Fruit fly (Drosophila melanogaster): ENCODE results near the gene Pex12.

Gene Pex12

DNA sequence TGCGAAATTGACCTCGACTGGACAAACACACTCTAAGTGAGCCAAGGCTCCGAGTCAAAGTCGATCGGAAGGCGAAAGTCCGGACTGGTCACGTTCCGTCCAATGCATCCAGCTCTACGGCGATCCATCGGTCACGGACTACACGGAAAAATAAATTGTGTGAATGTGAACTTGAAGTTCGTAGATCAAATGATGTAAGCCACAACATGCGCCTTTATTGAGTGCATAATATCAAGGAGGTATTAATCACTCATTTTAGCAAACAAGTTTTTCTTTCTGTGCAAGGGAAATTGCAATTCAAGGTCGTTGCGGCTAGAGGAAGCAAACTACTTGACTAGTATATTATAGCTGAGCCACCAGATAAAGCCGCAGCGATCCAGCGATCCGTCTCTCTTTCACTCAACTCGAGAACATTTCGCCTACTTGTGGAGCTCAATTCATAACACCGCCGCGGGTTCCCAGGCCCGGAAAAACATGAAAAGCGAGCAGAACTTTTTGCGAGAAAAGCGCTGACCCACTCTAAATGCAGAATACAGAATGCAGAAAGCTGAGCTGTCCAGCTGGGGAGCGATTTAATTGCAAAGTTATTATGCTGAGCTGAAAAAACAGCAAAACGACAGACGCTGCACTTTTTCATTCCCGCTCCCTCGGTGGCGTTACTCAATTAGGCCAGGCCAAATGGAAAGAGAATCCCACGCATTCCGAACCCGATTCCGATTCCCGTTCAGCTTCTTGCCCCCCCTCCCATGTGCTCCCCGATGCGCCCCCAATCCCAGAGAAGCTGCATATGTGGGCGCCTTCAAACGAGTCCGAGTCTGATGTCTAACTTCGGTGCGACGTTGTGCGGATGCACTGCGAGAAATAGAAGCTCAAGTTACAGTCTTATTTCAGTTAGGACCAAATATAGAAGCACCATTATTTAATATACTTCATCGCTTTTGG lies 28.3 kb downstream of the Pex12 start (continued):
- TF ChIP-seq ci (GFP tag; IDR thresholded peaks at IDR 0.05) (peak; percentile 62; the same call in 2 of the 3 replicates), bsh (GFP tag; optimal IDR thresholded peaks at IDR 0.05) (peak in 1 of 2 experiments; percentile 34), schlank (tag; optimal IDR thresholded peaks at IDR 0.05) (no peak), Dip3 (GFP tag; optimal IDR thresholded peaks at IDR 0.05) (no peak), D19B (GFP tag; optimal IDR thresholded peaks at IDR 0.05) (no peak), gfzf (GFP tag; optimal IDR thresholded peaks at IDR 0.05) (no peak), CG12942 (GFP tag; optimal IDR thresholded peaks at IDR 0.05) (no peak), Ptx1 (GFP tag; IDR thresholded peaks at IDR 0.05) (no peak), Drgx (GFP tag; IDR thresholded peaks at IDR 0.05) (peak; percentile 58), CG12071 (GFP tag; optimal IDR thresholded peaks at IDR 0.05) (no peak), vvl (GFP tag; IDR thresholded peaks at IDR 0.05) (0 out of 2 replicates have a peak, but pooled peaks have one; percentile 15), CG9876 (GFP tag; optimal IDR thresholded peaks at IDR 0.05) (no peak), ATbp (GFP tag; optimal IDR thresholded peaks at IDR 0.05) (no peak), CG12769 (tag; optimal IDR thresholded peaks at IDR 0.05) (peak; percentile 46), pros (GFP tag; optimal IDR thresholded peaks at IDR 0.05) (no peak), lola (GFP tag; optimal IDR thresholded peaks at IDR 0.05) (no peak), CG33557 (GFP tag; optimal IDR thresholded peaks at IDR 0.05) (no peak), zf30C (GFP tag; optimal IDR thresholded peaks at IDR 0.05) (peak; percentile 3), onecut (GFP tag; IDR thresholded peaks at IDR 0.05) (no peak), CG8089 (GFP tag; optimal IDR thresholded peaks at IDR 0.05) (no peak), crol (GFP tag; IDR thresholded peaks at IDR 0.05) (peak; percentile 76), CG12219 (GFP tag; optimal IDR thresholded peaks at IDR 0.05) (no peak), CG8924 (tag; optimal IDR thresholded peaks at IDR 0.05) (no peak), Med (GFP tag) (peak; percentile 47), CG5180 (GFP tag; optimal IDR thresholded peaks at IDR 0.05) (peak; percentile 50), sr (GFP tag; IDR thresholded peaks at IDR 0.05) (peak; percentile 88), CG18599 (GFP tag; optimal IDR thresholded peaks at IDR 0.05) (no peak)

DNA sequence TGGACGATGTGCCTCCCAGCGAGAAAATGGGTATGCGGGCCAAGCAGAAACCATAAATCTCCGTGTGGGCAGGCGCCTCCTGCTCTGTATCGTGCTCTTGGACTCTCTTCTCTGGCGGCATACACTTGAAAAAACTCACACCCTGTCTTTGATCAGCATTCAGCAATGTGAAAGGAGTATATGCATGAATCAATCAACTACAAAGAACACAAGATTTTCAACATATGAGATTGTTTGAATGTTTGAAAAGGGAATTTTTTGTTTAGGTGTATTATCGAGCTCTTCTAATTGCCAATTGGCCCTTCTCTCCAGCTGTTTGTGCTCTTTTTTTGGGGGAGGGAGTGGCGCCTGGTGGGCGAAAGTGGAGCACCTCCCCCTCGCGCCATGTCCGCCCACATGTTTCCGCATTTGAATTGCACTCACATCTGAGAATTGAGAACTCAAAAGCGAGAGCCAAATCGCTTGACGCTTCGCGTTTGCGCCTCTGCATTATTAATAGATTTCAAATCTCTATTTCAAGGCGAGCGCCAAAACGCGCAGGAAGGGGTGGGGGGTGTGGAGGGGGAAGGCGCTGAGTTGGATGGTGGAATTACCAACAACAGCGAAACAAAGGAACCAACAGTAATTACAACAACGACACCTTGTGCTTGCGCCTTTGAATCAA lies 29.7 kb downstream of the Pex12 start:
- TF ChIP-seq lab (GFP tag; optimal IDR thresholded peaks at IDR 0.05) (peak; percentile 95), CG13424 (tag; optimal IDR thresholded peaks at IDR 0.05) (peak; percentile 91), exex (tag; optimal IDR thresholded peaks at IDR 0.05) (peak; percentile 64), CG4360 (GFP tag; IDR thresholded peaks at IDR 0.05) (peak; percentile 63), CG1602 (GFP tag; optimal IDR thresholded peaks at IDR 0.05) (peak; percentile 75), nerfin-2 (GFP tag; IDR thresholded peaks at IDR 0.05; ENCODE audit: partially characterized antibody) (no peak), CG1832 (GFP tag; optimal IDR thresholded peaks at IDR 0.05) (no peak), br (optimal IDR thresholded peaks at IDR 0.05) (no peak), Deaf1 (tag; optimal IDR thresholded peaks at IDR 0.05) (peak; percentile 58), TFAM (GFP tag; optimal IDR thresholded peaks at IDR 0.05) (no peak), h (optimal IDR thresholded peaks at IDR 0.05) (no peak), Gug (GFP tag; IDR thresholded peaks at IDR 0.05) (peak; percentile 88; the same call in 3 of the 4 replicates), sd (tag; optimal IDR thresholded peaks at IDR 0.05) (peak; percentile 57), CG31441 (GFP tag; IDR thresholded peaks at IDR 0.05) (peak; percentile 78), Blimp-1 (GFP tag; optimal IDR thresholded peaks at IDR 0.05) (peak; percentile 86), cato (GFP tag; optimal IDR thresholded peaks at IDR 0.05; ENCODE audit: borderline replicate concordance) (peak; percentile 48), CG9817 (tag; optimal IDR thresholded peaks at IDR 0.05) (peak; percentile 88), seq (GFP tag; IDR thresholded peaks at IDR 0.05) (peak; percentile 81), eve (GFP tag; optimal IDR thresholded peaks at IDR 0.05) (no peak), NC2β (GFP tag; optimal IDR thresholded peaks at IDR 0.05) (peak; percentile 59), CG3838 (GFP tag; optimal IDR thresholded peaks at IDR 0.05) (peak; percentile 50), Ets65A (GFP tag) (peak; percentile 98)
